Worm (Caenorhabditis elegans) whole organism, L4 larva: ENCODE results near the gene F35C11.4.

Experiments used
- F10B5.3 ChIP-seq: sonication (generic microtip); optimal IDR thresholded peaks from 2 replicates; lab custom pipeline; 2016; ENCODE audit warnings: mild to moderate bottlenecking, missing genetic modification characterization, missing compliant biosample characterization
- F44E2.7 ChIP-seq: fragments of 200-800 bp; sonication (Bioruptor generic); IDR thresholded peaks from 2 replicates; pipeline ENCODE4 v2.1.2; 2022; ENCODE audit warnings: missing genetic modification characterization, missing compliant biosample characterization
- R02D3.7 ChIP-seq: fragments of 150-350 bp; sonication (generic microtip); optimal IDR thresholded peaks from 3 replicates; lab custom pipeline; 2014; ENCODE audit warnings: missing biosample characterization, missing genetic modification characterization
- Y105C5A.15 ChIP-seq: fragments of 200-800 bp; sonication (Bioruptor generic); IDR thresholded peaks from 2 replicates; pipeline ENCODE4 v1.3.6; 2022; ENCODE audit warnings: missing genetic modification characterization, missing compliant biosample characterization
- Y48G9A.11 ChIP-seq: fragments of 200-800 bp; sonication (Bioruptor generic); IDR thresholded peaks from 2 replicates; pipeline ENCODE4 v1.3.6; 2022; ENCODE audit warnings: missing genetic modification reagents, missing genetic modification characterization, missing compliant biosample characterization
- Y75B8A.6 ChIP-seq: fragments of 200-800 bp; sonication (Bioruptor generic); IDR thresholded peaks from 2 replicates; pipeline ENCODE4 v1.3.6; 2022; ENCODE audit warnings: missing genetic modification reagents, missing genetic modification characterization, missing compliant biosample characterization
- aha-1 ChIP-seq: fragments of 150-350 bp; peaks from one replicate; lab custom pipeline; 2014; ENCODE audit warnings: missing biosample characterization, missing genetic modification characterization
- ceh-28 ChIP-seq: fragments of 150-350 bp; optimal IDR thresholded peaks from 2 replicates; lab custom pipeline; 2014; ENCODE audit warnings: missing biosample characterization, missing genetic modification reagents, missing genetic modification characterization
- ceh-44 ChIP-seq: fragments of 200-800 bp; sonication (Bioruptor generic); IDR thresholded peaks from 2 replicates; pipeline ENCODE4 v1.3.6; 2022; ENCODE audit warnings: missing genetic modification reagents, missing genetic modification characterization, missing compliant biosample characterization
- ceh-82 ChIP-seq: sonication (generic microtip); optimal IDR thresholded peaks from 2 replicates; lab custom pipeline; 2017; ENCODE audit warnings: missing biosample characterization, missing genetic modification characterization
- dve-1 ChIP-seq: sonication (generic microtip); optimal IDR thresholded peaks from 2 replicates; lab custom pipeline; 2017; ENCODE audit warnings: antibody characterized with exemption, mild to moderate bottlenecking, missing genetic modification characterization, missing compliant biosample characterization; ENCODE audit not compliant: insufficient read depth
- fkh-10 ChIP-seq: fragments of 150-350 bp; optimal IDR thresholded peaks from 2 replicates; lab custom pipeline; 2014; ENCODE audit warnings: missing biosample characterization, missing genetic modification reagents, missing genetic modification characterization
- hlh-11 ChIP-seq: fragments of 200-800 bp; sonication (Bioruptor generic); optimal IDR thresholded peaks from 2 replicates; lab custom pipeline; 2018; ENCODE audit warnings: mild to moderate bottlenecking, missing genetic modification characterization, missing compliant biosample characterization
- hlh-30 ChIP-seq: sonication (generic microtip); optimal IDR thresholded peaks from 2 replicates; lab custom pipeline; 2017; ENCODE audit warnings: antibody characterized with exemption, mild to moderate bottlenecking, missing genetic modification characterization, missing compliant biosample characterization; ENCODE audit not compliant: insufficient read depth
- lin-13 ChIP-seq: fragments of 150-350 bp; optimal IDR thresholded peaks from 2 replicates; lab custom pipeline; 2014; ENCODE audit warnings: missing biosample characterization, missing genetic modification reagents, missing genetic modification characterization
- lin-39 ChIP-seq: fragments of 150-350 bp; optimal IDR thresholded peaks from 2 replicates; lab custom pipeline; 2014; ENCODE audit warnings: missing biosample characterization, missing genetic modification reagents, missing genetic modification characterization
- madf-5 ChIP-seq, 2 experiments: fragments of 200-800 bp; sonication (Bioruptor generic); IDR thresholded peaks; 2 replicates each; pipeline ENCODE4 v1.3.6; 2022; ENCODE audit warnings: missing compliant biosample characterization in 2 of 2, missing genetic modification characterization in 2 of 2
- mdl-1 ChIP-seq, 2 experiments: fragments of 150-350 bp in 1 of 2; sonication (generic microtip) in 1 of 2; optimal IDR thresholded peaks; 2 replicates each; lab custom pipeline; 2014 to 2017; ENCODE audit warnings: missing biosample characterization in 2 of 2, missing genetic modification characterization in 2 of 2
- mdt-29 ChIP-seq: fragments of 200-800 bp; sonication (Bioruptor generic); IDR thresholded peaks from 2 replicates; pipeline ENCODE4 v1.3.6; 2022; ENCODE audit warnings: missing genetic modification reagents, missing genetic modification characterization, missing compliant biosample characterization
- mxl-3 ChIP-seq: fragments of 200-800 bp; sonication (Bioruptor generic); optimal IDR thresholded peaks from 2 replicates; lab custom pipeline; 2018; ENCODE audit warnings: mild to moderate bottlenecking, missing genetic modification characterization, missing compliant biosample characterization
- nhr-237 ChIP-seq: sonication (generic microtip); optimal IDR thresholded peaks from 2 replicates; lab custom pipeline; 2017; ENCODE audit warnings: missing biosample characterization, missing genetic modification characterization
- nhr-28 ChIP-seq: fragments of 150-350 bp; optimal IDR thresholded peaks from 2 replicates; lab custom pipeline; 2014; ENCODE audit warnings: missing biosample characterization, missing genetic modification characterization
- nhr-6 ChIP-seq: fragments of 150-350 bp; optimal IDR thresholded peaks from 2 replicates; lab custom pipeline; 2014; ENCODE audit warnings: missing biosample characterization, missing genetic modification characterization
- nhr-77 ChIP-seq: fragments of 150-350 bp; optimal IDR thresholded peaks from 2 replicates; lab custom pipeline; 2014; ENCODE audit warnings: missing biosample characterization, missing genetic modification characterization
- pha-4 ChIP-seq, 2 experiments: fragments of 150-350 bp in 1 of 2; fragments of 200-800 bp in 1 of 2; sonication (Bioruptor generic) in 1 of 2; IDR thresholded peaks in 1 of 2; optimal IDR thresholded peaks in 1 of 2; 2 replicates each; pipeline versions ENCODE4 v1.3.6 to Lab custom; 2014 to 2022; ENCODE audit warnings: missing genetic modification characterization in 2 of 2, missing genetic modification reagents in 2 of 2, missing biosample characterization in 1 of 2, missing compliant biosample characterization in 1 of 2
- saeg-2 ChIP-seq: fragments of 200-800 bp; sonication (Bioruptor generic); IDR thresholded peaks from 2 replicates; pipeline ENCODE4 v1.3.6; 2022; ENCODE audit warnings: missing genetic modification reagents, missing genetic modification characterization, missing compliant biosample characterization
- set-16 ChIP-seq: fragments of 200-800 bp; sonication (Bioruptor generic); IDR thresholded peaks from 2 replicates; pipeline ENCODE4 v1.3.6; 2022; ENCODE audit warnings: missing genetic modification reagents, missing genetic modification characterization, missing compliant biosample characterization
- skn-1 ChIP-seq: fragments of 150-350 bp; optimal IDR thresholded peaks from 2 replicates; lab custom pipeline; 2014; ENCODE audit warnings: missing biosample characterization, missing genetic modification characterization
- tra-1 ChIP-seq: fragments of 200-800 bp; sonication (Bioruptor generic); IDR thresholded peaks from 2 replicates; pipeline ENCODE4 v1.3.6; 2022; ENCODE audit warnings: missing genetic modification reagents, missing genetic modification characterization, missing compliant biosample characterization
- unc-62 ChIP-seq, 3 experiments: fragments of 150-350 bp in 1 of 3; sonication (generic microtip); optimal IDR thresholded peaks in 2 of 3; peaks in 1 of 3; 1 replicate in 1 of 3; 2 replicates in 2 of 3; lab custom pipeline; 2014 to 2017; ENCODE audit warnings: missing biosample characterization in 3 of 3, missing genetic modification characterization in 3 of 3, missing genetic modification reagents in 3 of 3, missing genotype in 1 of 3
- vab-7 ChIP-seq: fragments of 200-800 bp; sonication (Bioruptor generic); IDR thresholded peaks from 2 replicates; pipeline ENCODE4 v1.3.6; 2022; ENCODE audit warnings: missing genetic modification reagents, missing genetic modification characterization, missing compliant biosample characterization
- zip-2 ChIP-seq: fragments of 150-350 bp; optimal IDR thresholded peaks from 2 replicates; lab custom pipeline; 2014; ENCODE audit warnings: missing biosample characterization, missing genetic modification characterization
- ztf-11 ChIP-seq: fragments of 150-350 bp; optimal IDR thresholded peaks from 2 replicates; lab custom pipeline; 2014; ENCODE audit warnings: missing biosample characterization, missing genetic modification characterization
- ztf-7 ChIP-seq: fragments of 150-350 bp; optimal IDR thresholded peaks from 2 replicates; lab custom pipeline; 2014; ENCODE audit warnings: missing biosample characterization, missing genetic modification characterization

The F35C11.4 gene

ce11 chrII:8222309-8223065 lies 26.3 kb upstream of the F35C11.4 start, which contains the start of gene dab-1 (continued):
- TF ChIP-seq R02D3.7 (tag; lab: Kevin White, UChicago) (no peak), vab-7 (GFP tag; lab: Robert Waterston, UW) (no peak), ztf-7 (tag; lab: Kevin White, UChicago) (no peak), ceh-44 (GFP tag; lab: Robert Waterston, UW) (no peak), tra-1 (GFP tag; lab: Robert Waterston, UW) (no peak), F44E2.7 (GFP tag; lab: Robert Waterston, UW) (no peak), nhr-237 (no peak), madf-5 (GFP tag; IDR thresholded peaks at IDR 0.05; lab: Robert Waterston, UW) (no peak), Y48G9A.11 (GFP tag; lab: Robert Waterston, UW) (no peak)

ce11 chrII:8223422-8223821 lies 25.4 kb upstream of the F35C11.4 start:
- TF ChIP-seq skn-1 (tag; lab: Kevin White, UChicago): no peak
- no peak for TF ChIP-seq mdl-1 (tag; optimal IDR thresholded peaks at IDR 0.05; lab: Kevin White, UChicago)
- TF ChIP-seq ztf-7 (tag; lab: Kevin White, UChicago): no peak
- no peak for TF ChIP-seq set-16 (GFP tag; lab: Robert Waterston, UW)
- peak; percentile 5 for TF ChIP-seq mxl-3 (GFP tag; lab: Kevin White, UChicago)
- TF ChIP-seq pha-4 (GFP tag; IDR thresholded peaks at IDR 0.05; lab: Robert Waterston, UW): no peak
- peak; percentile 55 for TF ChIP-seq pha-4 (tag; optimal IDR thresholded peaks at IDR 0.05; lab: Kevin White, UChicago)
- no peak for TF ChIP-seq Y75B8A.6
- no peak for TF ChIP-seq F10B5.3 (tag; lab: Kevin White, UChicago)
- no peak for TF ChIP-seq aha-1 (tag; lab: Kevin White, UChicago)
- peak; percentile 11 for TF ChIP-seq hlh-11
- peak; percentile 29 for TF ChIP-seq nhr-6 (tag; lab: Kevin White, UChicago)
- TF ChIP-seq tra-1 (GFP tag; lab: Robert Waterston, UW): no peak
- TF ChIP-seq Y105C5A.15 (GFP tag; lab: Robert Waterston, UW): no peak
- peak; percentile 3 for TF ChIP-seq ceh-28
- no peak for TF ChIP-seq ceh-44 (GFP tag; lab: Robert Waterston, UW)
- no peak for TF ChIP-seq ceh-82

ce11 chrII:8223945-8224344 lies 24.9 kb upstream of the F35C11.4 start:
- TF ChIP-seq pha-4 (GFP tag; IDR thresholded peaks at IDR 0.05; lab: Robert Waterston, UW): no peak
- no peak for TF ChIP-seq pha-4 (tag; optimal IDR thresholded peaks at IDR 0.05; lab: Kevin White, UChicago)
- TF ChIP-seq ztf-11: no peak
- peak in 1 of 2 experiments; percentile 83 for TF ChIP-seq unc-62 (GFP tag; optimal IDR thresholded peaks at IDR 0.05 in 1 of 2; lab: Kevin White, UChicago)
- no peak for TF ChIP-seq unc-62 (tag; optimal IDR thresholded peaks at IDR 0.05; lab: Kevin White, UChicago)
- no peak for TF ChIP-seq zip-2 (tag; lab: Kevin White, UChicago)
- no peak for TF ChIP-seq nhr-237
- no peak for TF ChIP-seq nhr-77 (tag; lab: Kevin White, UChicago)
- no peak for TF ChIP-seq lin-39 (tag; lab: Kevin White, UChicago)

- no peak for TF ChIP-seq lin-13 (GFP tag; lab: Kevin White, UChicago)
- no peak for TF ChIP-seq fkh-10
- TF ChIP-seq saeg-2 (GFP tag; lab: Robert Waterston, UW): no peak
- TF ChIP-seq aha-1 (tag; lab: Kevin White, UChicago): peak; percentile 13
- no peak for TF ChIP-seq mdt-29
- TF ChIP-seq unc-62 (GFP tag; optimal IDR thresholded peaks at IDR 0.05 in 1 of 2; lab: Kevin White, UChicago): peak in 1 of 2 experiments; percentile 99
- TF ChIP-seq unc-62 (tag; optimal IDR thresholded peaks at IDR 0.05; lab: Kevin White, UChicago): no peak
- TF ChIP-seq nhr-77 (tag; lab: Kevin White, UChicago): no peak
Measured at ce11 chrII:8224623-8225022, 24.2 kb upstream of the F35C11.4 start.

- peak in 1 of 2 experiments; percentile 75 for TF ChIP-seq unc-62 (GFP tag; optimal IDR thresholded peaks at IDR 0.05 in 1 of 2; lab: Kevin White, UChicago)
- TF ChIP-seq unc-62 (tag; optimal IDR thresholded peaks at IDR 0.05; lab: Kevin White, UChicago): no peak
- peak; percentile 17 for TF ChIP-seq dve-1
- no peak for TF ChIP-seq vab-7 (GFP tag; lab: Robert Waterston, UW)
- TF ChIP-seq hlh-30 (tag; lab: Kevin White, UChicago): peak; percentile 17
- TF ChIP-seq fkh-10: no peak
- TF ChIP-seq nhr-28 (tag; lab: Kevin White, UChicago): peak; percentile 76
- no peak for TF ChIP-seq mdt-29
Measured at ce11 chrII:8225347-8225746, 23.5 kb upstream of the F35C11.4 start.
